Fruit fly (Drosophila melanogaster): ENCODE results near the gene cyc.

DNA sequence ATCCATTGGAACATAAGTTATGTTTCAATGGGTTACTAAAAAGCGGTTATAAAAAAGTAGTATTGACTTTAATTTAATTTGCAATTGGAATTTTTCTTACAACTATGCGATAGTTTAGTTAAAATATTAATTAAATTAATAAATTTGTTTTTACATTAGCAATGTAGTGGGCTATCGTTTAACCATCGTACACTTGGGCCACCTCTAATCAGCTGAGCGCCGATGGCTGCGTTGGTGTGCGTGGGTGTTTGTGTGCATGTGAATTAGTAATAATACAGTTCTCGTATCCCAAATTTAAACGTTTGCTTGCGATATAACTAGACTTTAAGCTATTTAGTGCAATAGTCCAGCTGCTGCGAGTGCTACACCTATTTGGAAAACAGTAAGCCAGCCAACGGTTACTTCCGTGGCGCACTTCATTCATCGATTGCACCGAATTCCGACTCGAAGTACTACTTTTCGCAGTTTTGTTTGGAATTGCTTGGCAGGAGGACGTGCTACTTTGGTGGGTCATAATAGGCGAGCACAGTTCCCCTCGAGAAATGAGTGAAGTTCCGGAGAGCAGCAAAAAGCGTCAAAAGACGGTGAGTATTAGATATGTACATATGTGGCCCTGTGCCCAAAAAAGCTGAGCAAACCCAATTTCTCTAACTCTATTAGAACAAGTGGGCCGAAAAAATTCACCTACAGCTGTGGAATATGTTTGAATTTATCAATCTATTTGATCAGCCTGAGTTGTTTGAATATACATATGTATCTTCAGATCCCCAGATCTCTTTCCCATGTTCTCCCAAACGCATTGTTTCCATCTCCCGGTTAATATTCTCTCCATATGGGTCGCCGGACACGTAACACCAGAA, 29.5 kb upstream of the cyc start, which contains the start of gene Papss:
- TF ChIP-seq h (optimal IDR thresholded peaks at IDR 0.05) (no peak), psq (optimal IDR thresholded peaks at IDR 0.05) (no peak), ttk (optimal IDR thresholded peaks at IDR 0.05) (no peak), Myc (optimal IDR thresholded peaks at IDR 0.05) (no peak), Sin3A (optimal IDR thresholded peaks at IDR 0.05) (no peak), insv (optimal IDR thresholded peaks at IDR 0.05) (no peak)

Measured in Kc167 (cell line).